Worm (Caenorhabditis elegans): ENCODE results near the gene unc-76.
"Not testable (repeated sequence)": the region's sequence is repeated elsewhere in the genome, so short reads cannot be mapped to it uniquely, and the experiment has no call there.

The unc-76 gene

DNA sequence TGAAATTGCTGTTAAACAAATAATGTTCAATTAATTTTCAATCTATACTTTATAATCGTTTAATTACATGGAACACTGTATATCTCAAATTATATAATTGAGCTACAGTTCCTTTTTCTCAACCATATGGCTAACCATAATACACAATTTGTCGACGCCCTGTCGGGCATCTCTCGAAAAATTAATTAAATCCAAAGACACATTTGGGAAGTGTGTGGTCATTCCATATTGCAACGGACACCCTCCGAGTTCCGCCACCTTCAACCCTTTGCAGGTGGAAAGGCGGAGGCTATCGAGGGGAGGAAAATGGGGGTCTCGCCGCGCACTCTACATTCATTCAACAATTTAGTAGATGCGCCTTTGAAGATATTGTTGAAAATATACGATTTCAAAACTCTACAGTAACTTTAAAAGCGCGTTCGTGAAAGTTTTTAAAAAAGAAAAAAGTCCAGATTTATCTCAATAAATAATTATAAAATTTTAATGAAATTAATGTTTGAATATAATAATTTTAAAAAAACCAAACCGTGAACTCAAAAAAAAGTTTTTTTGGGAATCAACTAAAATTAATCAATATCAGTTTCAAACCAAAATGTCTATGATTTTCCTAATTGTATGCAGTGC lies 42.6 kb upstream of the unc-76 start, which contains the start of gene F14H8.8 (continued):
- TF ChIP-seq zag-1 (tag; optimal IDR thresholded peaks at IDR 0.05) (no peak), unc-130 (GFP tag; optimal IDR thresholded peaks at IDR 0.05) (peak; percentile 36), mdl-1 (tag; optimal IDR thresholded peaks at IDR 0.05) (no peak), egl-43 (GFP tag; IDR thresholded peaks at IDR 0.05) (0 out of 2 replicates have a peak, but pooled peaks have one; percentile 39), nhr-77 (tag; optimal IDR thresholded peaks at IDR 0.05) (no peak), hif-1 (tag; optimal IDR thresholded peaks at IDR 0.05) (no peak), madf-9 (GFP tag; conservative IDR thresholded peaks at IDR 0.05) (no peak), ztf-7 (tag; optimal IDR thresholded peaks at IDR 0.05) (no peak), nhr-6 (tag; optimal IDR thresholded peaks at IDR 0.05) (peak; percentile 41), unc-39 (tag; optimal IDR thresholded peaks at IDR 0.05) (no peak)

- TF ChIP-seq nhr-11 (tag; optimal IDR thresholded peaks at IDR 0.05); daf-19 (GFP tag; conservative IDR thresholded peaks at IDR 0.05); php-3 (GFP tag; IDR thresholded peaks at IDR 0.05): not testable (repeated sequence)
Observed at ce11 chrV:15031373-15031772, 40.2 kb upstream of the unc-76 start, which contains the start of gene cng-1. Gene cng-1 (minus strand): TSS chrV:15031473.

- TF ChIP-seq nhr-77 (tag; optimal IDR thresholded peaks at IDR 0.05); zfp-2 (tag; optimal IDR thresholded peaks at IDR 0.05); nhr-42 (GFP tag; IDR thresholded peaks at IDR 0.05): not testable (repeated sequence)
Observed at ce11 chrV:15036769-15037168, 34.8 kb upstream of the unc-76 start, which contains the start of gene melo-3. Gene melo-3 (minus strand): TSS chrV:15036869.

DNA sequence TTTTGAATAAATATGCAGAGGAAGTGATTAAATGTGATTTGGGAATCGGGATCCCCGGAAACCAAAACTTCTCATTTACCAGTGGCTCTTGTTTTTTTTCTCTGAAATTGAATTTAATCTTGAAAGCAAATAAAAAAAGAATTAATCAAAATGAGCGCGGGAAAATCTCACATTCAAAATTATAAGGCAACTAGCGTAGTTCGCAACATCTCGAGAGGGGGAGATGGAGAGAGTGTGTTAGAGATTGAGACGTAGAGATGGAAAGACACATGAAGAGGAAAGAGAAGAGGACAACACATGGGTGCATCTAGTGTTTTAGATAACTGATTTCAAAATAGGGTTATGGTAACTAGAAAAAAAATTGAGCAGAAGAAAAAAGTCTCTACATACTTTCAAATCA lies 23.5 kb upstream of the unc-76 start, which contains the start of gene sdc-3:
sdc-3 (minus strand) TSS at position 101 of the 400 bp plus-strand sequence.
- TF ChIP-seq mxl-3 (GFP tag; optimal IDR thresholded peaks at IDR 0.05) (peak; percentile 19), cey-2 (tag; optimal IDR thresholded peaks at IDR 0.05; ENCODE audit: borderline replicate concordance, insufficient read depth) (no peak), mdt-29 (GFP tag; IDR thresholded peaks at IDR 0.05) (no peak), zfp-3 (GFP tag; conservative IDR thresholded peaks at IDR 0.05) (no peak), snpc-1.2 (GFP tag; IDR thresholded peaks at IDR 0.05) (no peak), F49E8.2 (tag; optimal IDR thresholded peaks at IDR 0.05; ENCODE audit: borderline replicate concordance) (no peak), daf-16 (GFP tag; optimal IDR thresholded peaks at IDR 0.05) (no peak), daf-16 (tag; optimal IDR thresholded peaks at IDR 0.05) (peak; percentile 14), T20F7.1 (GFP tag; optimal IDR thresholded peaks at IDR 0.05) (no peak), nhr-28 (tag; optimal IDR thresholded peaks at IDR 0.05) (peak; percentile 32), unc-130 (GFP tag; optimal IDR thresholded peaks at IDR 0.05) (no peak), ZK337.2 (GFP tag; IDR thresholded peaks at IDR 0.05) (no peak), nhr-237 (tag; optimal IDR thresholded peaks at IDR 0.05) (no peak), nhr-11 (tag; optimal IDR thresholded peaks at IDR 0.05) (no peak), F37D6.2 (tag; optimal IDR thresholded peaks at IDR 0.05) (no peak), aha-1 (tag) (peak; percentile 73), zip-2 (tag; optimal IDR thresholded peaks at IDR 0.05) (no peak), hmg-1.1 (GFP tag; IDR thresholded peaks at IDR 0.05) (no peak), nhr-6 (tag; optimal IDR thresholded peaks at IDR 0.05) (no peak), jun-1 (tag; optimal IDR thresholded peaks at IDR 0.05) (no peak), spr-3 (GFP tag; optimal IDR thresholded peaks at IDR 0.05) (no peak), lin-15B (tag; optimal IDR thresholded peaks at IDR 0.05) (no peak), unc-39 (tag; optimal IDR thresholded peaks at IDR 0.05) (no peak), mes-2 (tag; optimal IDR thresholded peaks at IDR 0.05; ENCODE audit: poor library complexity, severe bottlenecking) (no peak), lin-39 (tag; optimal IDR thresholded peaks at IDR 0.05) (no peak), ceh-62 (tag; optimal IDR thresholded peaks at IDR 0.05) (no peak)

All from whole organism, L4 larva.